Fruit fly (Drosophila melanogaster) whole organism, embryonic: ENCODE data around the gene rost.

ENCODE experiments used
- Atf6 ChIP-seq: fragments of 200-800 bp; sonication (Bioruptor generic); IDR thresholded peaks from 2 replicates; pipeline ENCODE4 v1.3.6; 2022; ENCODE audit warnings: missing biosample characterization, missing genetic modification characterization
- CG10267 ChIP-seq: fragments of 200-800 bp; sonication (Bioruptor generic); optimal IDR thresholded peaks from 2 replicates; lab custom pipeline; 2018; ENCODE audit warnings: missing biosample characterization, mild to moderate bottlenecking, missing genetic modification characterization, moderate library complexity
- CG10321 ChIP-seq: fragments of 200-800 bp; sonication (Bioruptor generic); IDR thresholded peaks from 2 replicates; pipeline ENCODE4 v1.3.6; 2022; ENCODE audit warnings: missing biosample characterization, missing genetic modification characterization
- CG11560 ChIP-seq: fragments of 200-800 bp; sonication (Bioruptor generic); IDR thresholded peaks from 3 replicates; pipeline ENCODE4 v1.3.6; 2022; ENCODE audit warnings: missing biosample characterization, missing genetic modification characterization
- CG12219 ChIP-seq: fragments of 200-800 bp; sonication (Bioruptor generic); optimal IDR thresholded peaks from 3 replicates; lab custom pipeline; 2018; ENCODE audit warnings: missing biosample characterization, mild to moderate bottlenecking, missing genetic modification characterization
- CG12391 ChIP-seq: fragments of 200-800 bp; sonication (Bioruptor generic); optimal IDR thresholded peaks from 3 replicates; lab custom pipeline; 2018; ENCODE audit warnings: missing biosample characterization, mild to moderate bottlenecking, missing genetic modification characterization, moderate library complexity
- CG12744 ChIP-seq: fragments of 200-800 bp; sonication (Bioruptor generic); optimal IDR thresholded peaks from 2 replicates; lab custom pipeline; 2016; ENCODE audit warnings: missing biosample characterization, missing genetic modification characterization
- CG14014 ChIP-seq: fragments of 200-800 bp; sonication (Bioruptor generic); IDR thresholded peaks from 2 replicates; pipeline ENCODE4 v1.3.6; 2022; ENCODE audit warnings: missing biosample characterization, missing genetic modification characterization
- CG14965 ChIP-seq: fragments of 200-800 bp; sonication (Bioruptor generic); optimal IDR thresholded peaks from 2 replicates; lab custom pipeline; 2016; ENCODE audit warnings: missing biosample characterization, missing genetic modification characterization, borderline replicate concordance
- CG15011 ChIP-seq: fragments of 200-800 bp; sonication (Bioruptor generic); optimal IDR thresholded peaks from 3 replicates; lab custom pipeline; 2018; ENCODE audit warnings: missing biosample characterization, mild to moderate bottlenecking, missing genetic modification characterization
- CG1647 ChIP-seq: fragments of 200-800 bp; sonication (Bioruptor generic); optimal IDR thresholded peaks from 3 replicates; lab custom pipeline; 2016; ENCODE audit warnings: missing biosample characterization, missing genetic modification characterization
- CG18011 ChIP-seq: fragments of 200-800 bp; sonication (Bioruptor generic); optimal IDR thresholded peaks from 2 replicates; lab custom pipeline; 2017; ENCODE audit warnings: missing biosample characterization, missing genetic modification characterization, mild to moderate bottlenecking, moderate library complexity, missing genotype
- CG18764 ChIP-seq: fragments of 200-800 bp; sonication (Bioruptor generic); optimal IDR thresholded peaks from 3 replicates; lab custom pipeline; 2016; ENCODE audit warnings: missing biosample characterization, missing genetic modification characterization
- CG2889 ChIP-seq: fragments of 200-800 bp; sonication (Bioruptor generic); IDR thresholded peaks from 3 replicates; pipeline ENCODE4 v1.3.6; 2022; ENCODE audit warnings: missing biosample characterization, missing genetic modification characterization
- CG30020 ChIP-seq: fragments of 200-800 bp; optimal IDR thresholded peaks from 2 replicates; lab custom pipeline; 2019; ENCODE audit warnings: missing biosample characterization, mild to moderate bottlenecking, missing genetic modification characterization, moderate library complexity
- CG4424 ChIP-seq: fragments of 200-800 bp; sonication (Bioruptor generic); optimal IDR thresholded peaks from 3 replicates; lab custom pipeline; 2016; ENCODE audit warnings: missing biosample characterization, missing genetic modification characterization
- CG4617 ChIP-seq: fragments of 200-800 bp; sonication (Bioruptor generic); optimal IDR thresholded peaks from 3 replicates; lab custom pipeline; 2016; ENCODE audit warnings: missing biosample characterization, missing genetic modification characterization, borderline replicate concordance
- CG5180 ChIP-seq: fragments of 200-800 bp; sonication (Bioruptor generic); optimal IDR thresholded peaks from 3 replicates; lab custom pipeline; 2017; ENCODE audit warnings: missing biosample characterization, missing genetic modification characterization, mild to moderate bottlenecking, moderate library complexity, missing genetic modification reagents
- CG5953 ChIP-seq: fragments of 200-800 bp; sonication (Bioruptor generic); IDR thresholded peaks from 2 replicates; pipeline ENCODE4 v1.3.6; 2022; ENCODE audit warnings: missing biosample characterization, missing genetic modification characterization
- CG7987 ChIP-seq: fragments of 200-800 bp; sonication (Bioruptor generic); optimal IDR thresholded peaks from 2 replicates; lab custom pipeline; 2018; ENCODE audit warnings: missing biosample characterization, mild to moderate bottlenecking, missing genetic modification characterization, moderate library complexity
- CrebB ChIP-seq: fragments of 200-800 bp; sonication (Bioruptor generic); optimal IDR thresholded peaks from 3 replicates; lab custom pipeline; 2018; ENCODE audit warnings: missing biosample characterization, mild to moderate bottlenecking, missing genetic modification characterization
- D19B ChIP-seq: fragments of 200-800 bp; sonication (Bioruptor generic); optimal IDR thresholded peaks from 2 replicates; lab custom pipeline; 2017; ENCODE audit warnings: missing biosample characterization, mild to moderate bottlenecking, missing genetic modification characterization
- Dll ChIP-seq: fragments of 200-800 bp; sonication (Bioruptor generic); IDR thresholded peaks from 4 replicates; pipeline ENCODE4 v1.3.6; 2022; ENCODE audit warnings: missing biosample characterization, missing genetic modification characterization; ENCODE audit not compliant: partially characterized antibody
- HLH54F ChIP-seq: fragments of 200-800 bp; sonication (Bioruptor generic); optimal IDR thresholded peaks from 3 replicates; lab custom pipeline; 2016; ENCODE audit warnings: missing biosample characterization, missing genetic modification characterization
- Hey ChIP-seq: fragments of 200-800 bp; sonication (Bioruptor generic); optimal IDR thresholded peaks from 3 replicates; lab custom pipeline; 2018; ENCODE audit warnings: missing biosample characterization, mild to moderate bottlenecking, missing genetic modification characterization
- HmgD ChIP-seq: fragments of 200-800 bp; sonication (Bioruptor generic); optimal IDR thresholded peaks from 3 replicates; lab custom pipeline; 2016; ENCODE audit warnings: missing biosample characterization, missing genetic modification characterization
- Kr ChIP-seq: fragments of 200-800 bp; sonication (Bioruptor generic); optimal IDR thresholded peaks from 2 replicates; lab custom pipeline; 2017; ENCODE audit warnings: missing biosample characterization, mild to moderate bottlenecking, missing genetic modification characterization
- MBD-R2 ChIP-seq: fragments of 200-800 bp; sonication (Bioruptor generic); IDR thresholded peaks from 2 replicates; pipeline ENCODE4 v1.3.6; 2022; ENCODE audit warnings: missing biosample characterization, missing genetic modification characterization
- Mes4 ChIP-seq: fragments of 200-800 bp; sonication (Bioruptor generic); optimal IDR thresholded peaks from 2 replicates; lab custom pipeline; 2016; ENCODE audit warnings: missing biosample characterization, missing genetic modification characterization
- NFAT ChIP-seq: fragments of 200-800 bp; sonication (Bioruptor generic); IDR thresholded peaks from 2 replicates; pipeline ENCODE4 v1.3.6; 2022; ENCODE audit warnings: missing biosample characterization, missing genetic modification characterization
- Rfx ChIP-seq: fragments of 200-800 bp; sonication (Bioruptor generic); IDR thresholded peaks from 2 replicates; pipeline ENCODE4 v1.3.6; 2022; ENCODE audit warnings: missing biosample characterization, missing genetic modification characterization
- Xrp1 ChIP-seq: fragments of 200-800 bp; sonication (Bioruptor generic); IDR thresholded peaks from 2 replicates; pipeline ENCODE4 v1.3.6; 2022; ENCODE audit warnings: missing biosample characterization, missing genetic modification characterization
- ab ChIP-seq: fragments of 200-800 bp; sonication (Bioruptor generic); optimal IDR thresholded peaks from 2 replicates; lab custom pipeline; 2016; ENCODE audit warnings: missing biosample characterization, missing genetic modification characterization
- cato ChIP-seq: fragments of 200-800 bp; sonication (Bioruptor generic); optimal IDR thresholded peaks from 2 replicates; lab custom pipeline; 2016; ENCODE audit warnings: missing biosample characterization, missing genetic modification characterization, borderline replicate concordance
- dmrt99B ChIP-seq: fragments of 200-800 bp; sonication (Bioruptor generic); optimal IDR thresholded peaks from 2 replicates; lab custom pipeline; 2018; ENCODE audit warnings: missing biosample characterization, mild to moderate bottlenecking, missing genetic modification characterization, moderate library complexity
- en ChIP-seq: fragments of 200-800 bp; sonication (Bioruptor generic); optimal IDR thresholded peaks from 2 replicates; lab custom pipeline; 2016; ENCODE audit warnings: missing biosample characterization, missing genetic modification characterization
- fu2 ChIP-seq: fragments of 200-800 bp; sonication (Bioruptor generic); optimal IDR thresholded peaks from 2 replicates; lab custom pipeline; 2016; ENCODE audit warnings: missing biosample characterization, missing genetic modification characterization
- gfzf ChIP-seq: fragments of 200-800 bp; sonication (Bioruptor generic); optimal IDR thresholded peaks from 2 replicates; lab custom pipeline; 2016; ENCODE audit warnings: missing biosample characterization, mild to moderate bottlenecking, missing genetic modification characterization, moderate library complexity
- hth ChIP-seq: fragments of >200 bp; optimal IDR thresholded peaks from 2 replicates; lab custom pipeline; 2017; ENCODE audit warnings: inconsistent platforms
- jigr1 ChIP-seq: fragments of 200-800 bp; sonication (Bioruptor generic); IDR thresholded peaks from 3 replicates; pipeline ENCODE4 v1.3.6; 2022; ENCODE audit warnings: missing biosample characterization, missing genetic modification characterization
- knrl ChIP-seq: fragments of 200-800 bp; sonication (Bioruptor generic); IDR thresholded peaks from 3 replicates; pipeline ENCODE4 v1.3.6; 2022; ENCODE audit warnings: missing biosample characterization, missing genetic modification characterization; ENCODE audit not compliant: partially characterized antibody
- lmd ChIP-seq: fragments of 200-800 bp; sonication (Bioruptor generic); IDR thresholded peaks from 2 replicates; pipeline ENCODE4 v1.3.6; 2022; ENCODE audit warnings: missing biosample characterization, missing genetic modification characterization
- mam ChIP-seq: fragments of 200-800 bp; sonication (Bioruptor generic); optimal IDR thresholded peaks from 3 replicates; lab custom pipeline; 2016; ENCODE audit warnings: missing biosample characterization, missing genetic modification characterization
- nom ChIP-seq: fragments of 200-800 bp; sonication (Bioruptor generic); optimal IDR thresholded peaks from 2 replicates; lab custom pipeline; 2017; ENCODE audit warnings: missing biosample characterization, missing genetic modification characterization, mild to moderate bottlenecking, moderate library complexity, missing genetic modification reagents
- otp ChIP-seq: fragments of 200-800 bp; sonication (Bioruptor generic); IDR thresholded peaks from 3 replicates; pipeline ENCODE4, ENCODE4 v1.3.6; 2022; ENCODE audit warnings: missing biosample characterization, missing genetic modification characterization
- pb ChIP-seq: fragments of 200-800 bp; sonication (Bioruptor generic); optimal IDR thresholded peaks from 3 replicates; lab custom pipeline; 2016; ENCODE audit warnings: missing biosample characterization, missing genetic modification characterization
- psq ChIP-seq: fragments of 200-800 bp; sonication (Bioruptor generic); optimal IDR thresholded peaks from 2 replicates; lab custom pipeline; 2017; ENCODE audit warnings: missing biosample characterization, missing genetic modification characterization
- scrt ChIP-seq: fragments of 200-800 bp; sonication (Bioruptor generic); optimal IDR thresholded peaks from 2 replicates; lab custom pipeline; 2018; ENCODE audit warnings: missing biosample characterization, mild to moderate bottlenecking, missing genetic modification characterization, moderate library complexity
- sens-2 ChIP-seq: fragments of 200-800 bp; sonication (Bioruptor generic); IDR thresholded peaks from 2 replicates; pipeline ENCODE4 v1.3.6; 2022; ENCODE audit warnings: missing biosample characterization, missing genetic modification characterization
- slou ChIP-seq: fragments of 200-800 bp; sonication (Bioruptor generic); optimal IDR thresholded peaks from 3 replicates; lab custom pipeline; 2016; ENCODE audit warnings: missing biosample characterization, missing genetic modification characterization
- tll ChIP-seq, 2 experiments: fragments of 200-800 bp in 1 of 2; fragments of >200 bp in 1 of 2; sonication (Bioruptor generic) in 1 of 2; optimal IDR thresholded peaks; 2 replicates each; lab custom pipeline; 2017 to 2019; ENCODE audit warnings: missing biosample characterization in 2 of 2, missing genetic modification characterization in 2 of 2, mild to moderate bottlenecking in 1 of 2, moderate library complexity in 1 of 2

The rost gene

dm6 chr2L:8937003-8937402, 52.3 kb downstream of the rost start, which contains the start of gene Tsp29Fb (continued):
- TF ChIP-seq nom (no peak), CG10267 (tag; lab: Kevin White, UChicago) (peak; percentile 52), ab (GFP tag; lab: Kevin White, UChicago) (no peak), en (no peak), HLH54F (GFP tag; lab: Kevin White, UChicago) (peak; percentile 36), CG11560 (tag; lab: Robert Waterston, UW) (no peak; the same call in 2 of the 3 replicates), CG2889 (GFP tag; lab: Robert Waterston, UW) (no peak), CG15011 (GFP tag; lab: Kevin White, UChicago) (peak; percentile 73), CG4424 (GFP tag; lab: Kevin White, UChicago) (peak; percentile 54), CG12219 (GFP tag; lab: Kevin White, UChicago) (peak; percentile 60), Hey (tag; lab: Kevin White, UChicago) (no peak), tll (GFP tag; optimal IDR thresholded peaks at IDR 0.05; lab: Kevin White, UChicago) (no peak), Atf6 (GFP tag; lab: Robert Waterston, UW) (peak; percentile 86), slou (no peak), scrt (peak; percentile 76), CG30020 (no peak), fu2 (peak; percentile 57), gfzf (GFP tag; lab: Kevin White, UChicago) (no peak), sens-2 (GFP tag; lab: Robert Waterston, UW) (no peak), CG7987 (no peak), CG5953 (GFP tag; lab: Robert Waterston, UW) (peak; percentile 47; the same call in 1 of the 2 replicates), CG12391 (peak; percentile 80), CG18011 (GFP tag; lab: Kevin White, UChicago) (peak; percentile 39), otp (no peak), hth (lab: Kevin White, UChicago) (no peak), CG12744 (GFP tag; lab: Kevin White, UChicago) (peak; percentile 29), HmgD (GFP tag; lab: Kevin White, UChicago) (no peak), cato (GFP tag; lab: Kevin White, UChicago) (peak; percentile 1), jigr1 (GFP tag; lab: Robert Waterston, UW) (0 out of 3 replicates have a peak, but pooled peaks have one; percentile 11), Kr (GFP tag; lab: Kevin White, UChicago) (no peak), CG10321 (GFP tag; lab: Robert Waterston, UW) (peak; percentile 49; the same call in 1 of the 2 replicates), CG1647 (GFP tag; lab: Kevin White, UChicago) (peak; percentile 9), pb (GFP tag; lab: Kevin White, UChicago) (no peak), CG18764 (GFP tag; lab: Kevin White, UChicago) (peak; percentile 38), psq (no peak), Dll (GFP tag; lab: Robert Waterston, UW) (no peak), D19B (GFP tag; lab: Kevin White, UChicago) (peak; percentile 57), Xrp1 (GFP tag; lab: Robert Waterston, UW) (peak; percentile 53; the same call in 1 of the 2 replicates), Mes4 (GFP tag; lab: Kevin White, UChicago) (no peak), CG5180 (GFP tag; lab: Kevin White, UChicago) (peak; percentile 60), CrebB (tag; lab: Kevin White, UChicago) (peak; percentile 52), knrl (GFP tag; lab: Robert Waterston, UW) (no peak), MBD-R2 (GFP tag; lab: Robert Waterston, UW) (0 out of 2 replicates have a peak, but pooled peaks have one; percentile 31), CG14965 (GFP tag; lab: Kevin White, UChicago) (no peak), Rfx (GFP tag; lab: Robert Waterston, UW) (peak; percentile 78), NFAT (GFP tag; lab: Robert Waterston, UW) (no peak; the same call in 1 of the 2 replicates), CG4617 (GFP tag; lab: Kevin White, UChicago) (peak; percentile 0), CG14014 (GFP tag; lab: Robert Waterston, UW) (peak; percentile 73), dmrt99B (peak; percentile 89), mam (GFP tag; lab: Kevin White, UChicago) (peak; percentile 61), lmd (peak; percentile 75)
